Worm (Caenorhabditis elegans) whole organism, late embryonic: Measurements from ENCODE around the gene nhr-100.

ENCODE experiments used
- ama-1 ChIP-seq: fragments of 150-350 bp; optimal IDR thresholded peaks from 2 replicates; lab custom pipeline; 2014
- ceh-19 ChIP-seq: fragments of 200-800 bp; sonication (Bioruptor generic); optimal IDR thresholded peaks from 2 replicates; lab custom pipeline; 2018; ENCODE audit warnings: mild to moderate bottlenecking, missing genetic modification characterization, missing compliant biosample characterization
- pha-4 ChIP-seq: fragments of 150-350 bp; optimal IDR thresholded peaks from 2 replicates; lab custom pipeline; 2018; ENCODE audit warnings: missing biosample characterization, missing genetic modification reagents, missing genetic modification characterization
- unc-86 ChIP-seq: sonication (generic microtip); optimal IDR thresholded peaks from 2 replicates; lab custom pipeline; 2016; ENCODE audit warnings: missing genetic modification characterization, missing compliant biosample characterization

DNA sequence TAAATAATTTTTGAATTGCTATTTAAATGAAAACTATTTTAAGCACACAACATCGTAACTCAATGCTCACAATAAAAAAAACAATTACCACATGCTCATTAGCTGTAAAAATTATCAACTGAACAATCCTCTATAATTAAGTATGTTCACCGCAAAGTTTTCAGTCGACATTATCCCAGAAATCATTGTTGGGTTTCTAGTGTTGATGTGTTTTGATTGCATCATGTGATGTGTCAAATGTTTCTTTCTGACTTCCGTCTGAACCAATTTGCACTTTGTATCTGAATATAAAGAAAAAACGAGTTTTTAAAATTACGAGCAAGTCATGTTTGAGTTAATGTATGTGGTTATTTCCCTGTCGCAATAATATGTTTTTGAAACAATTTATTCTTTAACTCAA is 10.6 kb upstream of the nhr-100 start:
- TF ChIP-seq pha-4 (tag; lab: Kevin White, UChicago): no peak
- TF ChIP-seq ama-1: no peak
- no peak for TF ChIP-seq ceh-19 (GFP tag; lab: Kevin White, UChicago)
- TF ChIP-seq unc-86 (tag; lab: Kevin White, UChicago): no peak
